Worm (Caenorhabditis elegans) whole organism, L4 larva: ENCODE measurements around the gene Y34B4A.4.

ENCODE experiments used
- aly-2 ChIP-seq: sonication (generic microtip); optimal IDR thresholded peaks from 2 replicates; lab custom pipeline; 2018; ENCODE audit warnings: missing biosample characterization, missing genetic modification characterization
- ces-1 ChIP-seq: fragments of 150-350 bp; sonication (generic microtip); optimal IDR thresholded peaks from 4 replicates; lab custom pipeline; 2014; ENCODE audit warnings: missing biosample characterization, missing genetic modification reagents, missing genetic modification characterization
- nhr-237 ChIP-seq: sonication (generic microtip); optimal IDR thresholded peaks from 2 replicates; lab custom pipeline; 2017; ENCODE audit warnings: missing biosample characterization, missing genetic modification characterization
- nhr-77 ChIP-seq: fragments of 150-350 bp; optimal IDR thresholded peaks from 2 replicates; lab custom pipeline; 2014; ENCODE audit warnings: missing biosample characterization, missing genetic modification characterization
- snpc-4 ChIP-seq: fragments of 150-350 bp; optimal IDR thresholded peaks from 2 replicates; lab custom pipeline; 2014; ENCODE audit warnings: missing biosample characterization, missing genetic modification characterization
- ztf-7 ChIP-seq: fragments of 150-350 bp; optimal IDR thresholded peaks from 2 replicates; lab custom pipeline; 2014; ENCODE audit warnings: missing biosample characterization, missing genetic modification characterization

- TF ChIP-seq ces-1 (GFP tag; lab: Kevin White, UChicago) (no peak), snpc-4 (no peak), aly-2 (tag; lab: Kevin White, UChicago) (no peak), ztf-7 (peak; percentile 64), nhr-237 (tag; lab: Kevin White, UChicago) (no peak), nhr-77 (tag; lab: Kevin White, UChicago) (no peak)
Observed at ce11 chrX:5244041-5244440, 20.1 kb upstream of the Y34B4A.4 start, which contains the start of gene Y34B4A.7.
